Worm (Caenorhabditis elegans) whole organism, young adult: Measurements from ENCODE around the gene srw-123.
"Not testable (repeated sequence)": the region's sequence is repeated elsewhere in the genome, so short reads cannot be mapped to it uniquely, and the experiment has no call there.

ENCODE experiments used
- B0019.2 ChIP-seq: fragments of 200-800 bp; sonication (Bioruptor generic); conservative IDR thresholded peaks from 2 replicates; pipeline ENCODE4 v1.3.6; 2022; ENCODE audit warnings: missing genetic modification reagents, missing genetic modification characterization, missing compliant biosample characterization
- B0035.1 ChIP-seq: sonication (generic microtip); optimal IDR thresholded peaks from 2 replicates; lab custom pipeline; 2016; ENCODE audit warnings: missing genetic modification characterization, mild to moderate bottlenecking, missing compliant biosample characterization, missing genotype, missing genetic modification reagents
- F22D6.2 ChIP-seq: sonication (generic microtip); optimal IDR thresholded peaks from 2 replicates; lab custom pipeline; 2016; ENCODE audit warnings: mild to moderate bottlenecking, missing genetic modification characterization, missing compliant biosample characterization
- F33H1.4 ChIP-seq: fragments of 200-800 bp; sonication (Bioruptor generic); IDR thresholded peaks from 2 replicates; pipeline ENCODE4 v1.3.6; 2022; ENCODE audit warnings: missing genetic modification reagents, missing genetic modification characterization, missing compliant biosample characterization
- K12H6.12 ChIP-seq: fragments of 200-800 bp; sonication (Bioruptor generic); optimal IDR thresholded peaks from 2 replicates; lab custom pipeline; 2018; ENCODE audit warnings: mild to moderate bottlenecking, missing genetic modification characterization, missing compliant biosample characterization
- T26A5.8 ChIP-seq: sonication (generic microtip); optimal IDR thresholded peaks from 2 replicates; lab custom pipeline; 2016; ENCODE audit warnings: missing genetic modification characterization, missing compliant biosample characterization
- akir-1 ChIP-seq: fragments of 200-800 bp; sonication (Bioruptor generic); optimal IDR thresholded peaks from 2 replicates; lab custom pipeline; 2018; ENCODE audit warnings: mild to moderate bottlenecking, missing genetic modification characterization, moderate library complexity, missing compliant biosample characterization
- ama-1 ChIP-seq, 3 experiments: fragments of 150-350 bp in 1 of 3; sonication (generic microtip) in 2 of 3; optimal IDR thresholded peaks; 2 replicates each; lab custom pipeline; 2014 to 2018; ENCODE audit warnings: missing biosample characterization in 2 of 3, missing genetic modification characterization in 2 of 3, missing genetic modification reagents in 2 of 3
- aptf-2 ChIP-seq: fragments of 200-800 bp; sonication (Bioruptor generic); conservative IDR thresholded peaks from 2 replicates; pipeline ENCODE4 v1.3.6; 2022; ENCODE audit warnings: missing genetic modification reagents, missing genetic modification characterization, missing compliant biosample characterization
- attf-6 ChIP-seq: fragments of 200-800 bp; sonication (Bioruptor generic); IDR thresholded peaks from 2 replicates; pipeline ENCODE4 v1.3.6; 2022; ENCODE audit warnings: missing genetic modification reagents, missing genetic modification characterization, missing compliant biosample characterization
- cebp-2 ChIP-seq: fragments of 200-800 bp; sonication (Bioruptor generic); IDR thresholded peaks from 2 replicates; pipeline ENCODE4 v1.3.6; 2022; ENCODE audit warnings: missing genetic modification characterization, missing compliant biosample characterization
- ceh-58 ChIP-seq: fragments of 200-800 bp; sonication (Bioruptor generic); IDR thresholded peaks from 2 replicates; pipeline ENCODE4 v1.3.6; 2022; ENCODE audit warnings: missing genetic modification characterization, missing compliant biosample characterization
- ceh-91 ChIP-seq: fragments of 200-800 bp; sonication (Bioruptor generic); IDR thresholded peaks from 2 replicates; pipeline ENCODE4 v1.3.6; 2022; ENCODE audit warnings: missing genetic modification reagents, missing genetic modification characterization, missing compliant biosample characterization
- fkh-3 ChIP-seq: sonication (generic microtip); optimal IDR thresholded peaks from 2 replicates; lab custom pipeline; 2016; ENCODE audit warnings: mild to moderate bottlenecking, missing genetic modification characterization, missing compliant biosample characterization
- hlh-12 ChIP-seq: sonication (generic microtip); optimal IDR thresholded peaks from 2 replicates; lab custom pipeline; 2016; ENCODE audit warnings: missing genetic modification characterization, missing compliant biosample characterization
- hsf-1 ChIP-seq: fragments of 200-800 bp; sonication (Bioruptor generic); IDR thresholded peaks from 2 replicates; pipeline ENCODE4 v1.3.6; 2022; ENCODE audit warnings: missing genetic modification reagents, missing genetic modification characterization, missing compliant biosample characterization
- lin-35 ChIP-seq, 3 experiments: fragments of 150-350 bp in 2 of 3; sonication (generic microtip) in 1 of 3; optimal IDR thresholded peaks; 2 replicates each; lab custom pipeline; 2014 to 2018; ENCODE audit warnings: missing biosample characterization in 3 of 3, missing genetic modification characterization in 3 of 3, missing genetic modification reagents in 3 of 3
- lin-40 ChIP-seq: sonication (generic microtip); optimal IDR thresholded peaks from 2 replicates; lab custom pipeline; 2016; ENCODE audit warnings: missing genetic modification characterization, mild to moderate bottlenecking, missing compliant biosample characterization, missing genotype, missing genetic modification reagents
- madf-10 ChIP-seq: sonication (generic microtip); optimal IDR thresholded peaks from 2 replicates; lab custom pipeline; 2016; ENCODE audit warnings: mild to moderate bottlenecking, missing genetic modification characterization, missing compliant biosample characterization
- mel-28 ChIP-seq: sonication (generic microtip); optimal IDR thresholded peaks from 2 replicates; lab custom pipeline; 2016; ENCODE audit warnings: borderline replicate concordance, mild to moderate bottlenecking, missing genetic modification characterization, missing compliant biosample characterization
- mxl-1 ChIP-seq: sonication (generic microtip); optimal IDR thresholded peaks from 2 replicates; lab custom pipeline; 2016; ENCODE audit warnings: missing genetic modification characterization, missing compliant biosample characterization
- nhr-80 ChIP-seq: sonication (generic microtip); optimal IDR thresholded peaks from 2 replicates; lab custom pipeline; 2016; ENCODE audit warnings: missing genetic modification characterization, missing compliant biosample characterization
- rcor-1 ChIP-seq: fragments of 200-800 bp; sonication (Bioruptor generic); IDR thresholded peaks from 2 replicates; pipeline ENCODE4 v1.3.6; 2022; ENCODE audit warnings: missing genetic modification reagents, missing genetic modification characterization, missing compliant biosample characterization
- rec-8 ChIP-seq, 2 experiments: sonication (generic microtip); optimal IDR thresholded peaks; 2 replicates each; lab custom pipeline; 2016; ENCODE audit warnings: mild to moderate bottlenecking in 2 of 2, missing genetic modification characterization in 2 of 2, missing genetic modification reagents in 2 of 2, missing genotype in 2 of 2, missing biosample characterization in 1 of 2, missing compliant biosample characterization in 1 of 2, moderate library complexity in 1 of 2
- snpc-1.1 ChIP-seq: sonication (generic microtip); optimal IDR thresholded peaks from 2 replicates; lab custom pipeline; 2017; ENCODE audit warnings: missing genetic modification characterization, mild to moderate bottlenecking, missing compliant biosample characterization, antibody characterized with exemption, moderate library complexity, missing genotype, missing genetic modification reagents; ENCODE audit not compliant: insufficient read depth
- snpc-3.4 ChIP-seq: sonication (generic microtip); optimal IDR thresholded peaks from 2 replicates; lab custom pipeline; 2017; ENCODE audit warnings: missing genetic modification characterization, mild to moderate bottlenecking, missing compliant biosample characterization, antibody characterized with exemption, moderate library complexity, missing genotype, missing genetic modification reagents
- tbx-9 ChIP-seq: sonication (generic microtip); optimal IDR thresholded peaks from 2 replicates; lab custom pipeline; 2016; ENCODE audit warnings: borderline replicate concordance, missing genetic modification characterization, inconsistent platforms, missing compliant biosample characterization
- unc-130 ChIP-seq: sonication (generic microtip); optimal IDR thresholded peaks from 2 replicates; lab custom pipeline; 2016; ENCODE audit warnings: missing genetic modification reagents, missing genetic modification characterization, missing compliant biosample characterization
- zfh-2 ChIP-seq: fragments of 200-800 bp; sonication (Bioruptor generic); conservative IDR thresholded peaks from 2 replicates; pipeline ENCODE4 v1.3.6; 2022; ENCODE audit warnings: missing genetic modification reagents, missing genetic modification characterization, missing compliant biosample characterization
- ztf-22 ChIP-seq: fragments of 200-800 bp; sonication (Bioruptor generic); optimal IDR thresholded peaks from 2 replicates; lab custom pipeline; 2018; ENCODE audit warnings: mild to moderate bottlenecking, missing genetic modification characterization, moderate library complexity, missing compliant biosample characterization

srw-123 gene

DNA sequence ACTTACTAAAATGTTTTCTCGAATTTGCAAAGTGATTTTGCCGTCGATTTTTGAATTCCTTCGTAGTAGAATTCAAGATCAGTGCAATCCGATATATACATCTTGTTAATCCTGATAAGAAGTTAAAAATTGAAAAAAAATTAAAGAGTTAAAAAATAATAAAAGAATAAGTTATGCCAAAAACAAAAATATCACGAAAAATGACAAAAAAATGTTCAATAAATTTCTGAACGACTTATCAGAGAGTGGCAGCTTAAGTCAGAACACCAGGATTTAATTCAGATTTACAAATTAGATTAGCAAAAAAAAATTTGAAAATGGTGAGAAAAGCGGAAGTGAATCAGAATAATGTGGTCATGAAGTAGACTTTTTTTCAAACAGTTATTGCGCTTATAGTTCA is at the start of gene srw-123:
srw-123 (minus strand) TSS at position 101 of the 400 bp plus-strand sequence.
- not testable (repeated sequence) for TF ChIP-seq F33H1.4 (GFP tag; lab: Robert Waterston, UW); madf-10 (tag; lab: Kevin White, UChicago); ceh-91 (GFP tag; lab: Robert Waterston, UW)

- TF ChIP-seq tbx-9 (tag; lab: Kevin White, UChicago) (no peak), ceh-58 (GFP tag; lab: Robert Waterston, UW) (no peak), nhr-80 (tag; lab: Kevin White, UChicago) (peak; percentile 9), cebp-2 (GFP tag; lab: Robert Waterston, UW) (no peak)
- TF ChIP-seq, all 124 proteins: peak for 1
These were observed 49.1 kb upstream of the srw-123 start, which contains the start of gene asp-8 for ce11 chrV:3024274-3024673. asp-8 (plus strand) TSS chrV:3024549.

ce11 chrV:3021306-3021705 is 46.1 kb upstream of the srw-123 start, which contains the start of gene irld-12:
irld-12 (minus strand) TSS chrV:3021406.
- TF ChIP-seq snpc-3.4 (tag; lab: Kevin White, UChicago) (no peak), K12H6.12 (tag; lab: Kevin White, UChicago) (no peak), ama-1 (optimal IDR thresholded peaks at IDR 0.05; lab: Kevin White, UChicago) (no peak), ama-1 (GFP tag; optimal IDR thresholded peaks at IDR 0.05; lab: Kevin White, UChicago) (no peak), fkh-3 (tag; lab: Kevin White, UChicago) (no peak), hsf-1 (GFP tag; lab: Robert Waterston, UW) (no peak), rcor-1 (GFP tag; lab: Robert Waterston, UW) (no peak), akir-1 (no peak), ztf-22 (GFP tag; lab: Kevin White, UChicago) (no peak), B0035.1 (tag; lab: Kevin White, UChicago) (no peak), mxl-1 (no peak), lin-40 (tag; lab: Kevin White, UChicago) (no peak), rec-8 (tag; optimal IDR thresholded peaks at IDR 0.05; lab: Kevin White, UChicago) (no peak), B0019.2 (no peak), T26A5.8 (no peak), attf-6 (GFP tag; lab: Robert Waterston, UW) (no peak), mel-28 (tag; lab: Kevin White, UChicago) (no peak), snpc-1.1 (tag; lab: Kevin White, UChicago) (no peak)

- TF ChIP-seq hlh-12 (no peak), zfh-2 (GFP tag; lab: Robert Waterston, UW) (peak; percentile 67)
These were observed 42.7 kb upstream of the srw-123 start for ce11 chrV:3017930-3018329.

- TF ChIP-seq F22D6.2 (no peak), aptf-2 (GFP tag; lab: Robert Waterston, UW) (no peak), F33H1.4 (GFP tag; lab: Robert Waterston, UW) (no peak), lin-35 (GFP tag; optimal IDR thresholded peaks at IDR 0.05; lab: Kevin White, UChicago) (no peak), snpc-1.1 (tag; lab: Kevin White, UChicago) (no peak)
These were observed 39.0 kb upstream of the srw-123 start, which contains the start of gene K12D9.1 for ce11 chrV:3014185-3014584. K12D9.1 (plus strand) TSS chrV:3014485.

ce11 chrV:3011394-3011793 is 36.2 kb upstream of the srw-123 start, which contains the start of gene srw-135:
srw-135 (minus strand) TSS chrV:3011494.
- TF ChIP-seq unc-130 (GFP tag; lab: Kevin White, UChicago) = no peak
- TF ChIP-seq aptf-2 (GFP tag; lab: Robert Waterston, UW) = no peak
